Fruit fly (Drosophila melanogaster) whole organism, embryonic: ENCODE data around the gene MESR3.

Source experiments
- BEAF-32 ChIP-seq: fragments of 200-800 bp; sonication (Bioruptor generic); optimal IDR thresholded peaks from 3 replicates; lab custom pipeline; 2017; ENCODE audit warnings: missing biosample characterization, missing genetic modification characterization, mild to moderate bottlenecking, moderate library complexity, missing genetic modification reagents
- C15 ChIP-seq: fragments of 200-800 bp; sonication (Bioruptor generic); IDR thresholded peaks from 3 replicates; pipeline ENCODE4 v1.3.6; 2022; ENCODE audit warnings: missing biosample characterization, missing genetic modification characterization
- CG10267 ChIP-seq: fragments of 200-800 bp; sonication (Bioruptor generic); optimal IDR thresholded peaks from 2 replicates; lab custom pipeline; 2018; ENCODE audit warnings: missing biosample characterization, mild to moderate bottlenecking, missing genetic modification characterization, moderate library complexity
- CG11695 ChIP-seq: fragments of 200-800 bp; sonication (Bioruptor generic); IDR thresholded peaks from 3 replicates; pipeline ENCODE4 v1.3.6; 2022; ENCODE audit warnings: missing biosample characterization, missing genetic modification characterization
- CG11696 ChIP-seq: fragments of 200-800 bp; sonication (Bioruptor generic); IDR thresholded peaks from 2 replicates; pipeline ENCODE4 v1.3.6; 2022; ENCODE audit warnings: missing biosample characterization, missing genetic modification characterization
- CG14710 ChIP-seq: fragments of 200-800 bp; sonication (Bioruptor generic); optimal IDR thresholded peaks from 3 replicates; lab custom pipeline; 2019; ENCODE audit warnings: missing biosample characterization, mild to moderate bottlenecking, missing genetic modification characterization, moderate library complexity
- CG15514 ChIP-seq: fragments of 200-800 bp; sonication (Bioruptor generic); optimal IDR thresholded peaks from 3 replicates; lab custom pipeline; 2017; ENCODE audit warnings: missing biosample characterization, missing genetic modification characterization, mild to moderate bottlenecking, moderate library complexity, missing genetic modification reagents
- CG1603 ChIP-seq: fragments of 200-800 bp; sonication (Bioruptor generic); optimal IDR thresholded peaks from 2 replicates; lab custom pipeline; 2019; ENCODE audit warnings: missing biosample characterization, mild to moderate bottlenecking, missing genetic modification characterization, moderate library complexity
- CG16863 ChIP-seq: fragments of 200-800 bp; sonication (Bioruptor generic); optimal IDR thresholded peaks from 3 replicates; lab custom pipeline; 2016; ENCODE audit warnings: missing biosample characterization, missing genetic modification characterization
- CG17385 ChIP-seq: fragments of 200-800 bp; sonication (Bioruptor generic); optimal IDR thresholded peaks from 3 replicates; lab custom pipeline; 2018; ENCODE audit warnings: missing biosample characterization, mild to moderate bottlenecking, missing genetic modification characterization
- CG17829 ChIP-seq: fragments of 200-800 bp; optimal IDR thresholded peaks from 2 replicates; lab custom pipeline; 2019; ENCODE audit warnings: missing biosample characterization, mild to moderate bottlenecking, missing genetic modification characterization, moderate library complexity
- CG2116 ChIP-seq: fragments of 200-800 bp; sonication (Bioruptor generic); optimal IDR thresholded peaks from 3 replicates; lab custom pipeline; 2018; ENCODE audit warnings: missing biosample characterization, mild to moderate bottlenecking, missing genetic modification characterization
- CG31224 ChIP-seq: fragments of 200-800 bp; sonication (Bioruptor generic); IDR thresholded peaks from 2 replicates; pipeline ENCODE4 v1.3.6; 2022; ENCODE audit warnings: missing biosample characterization, missing genetic modification characterization
- CG34224 ChIP-seq: fragments of 200-800 bp; sonication (Bioruptor generic); IDR thresholded peaks from 3 replicates; pipeline ENCODE4 v1.3.6; 2022; ENCODE audit warnings: missing biosample characterization, missing genetic modification characterization; ENCODE audit not compliant: partially characterized antibody
- CG34422 ChIP-seq: fragments of 200-800 bp; sonication (Bioruptor generic); IDR thresholded peaks from 3 replicates; pipeline ENCODE4 v1.3.6; 2022; ENCODE audit warnings: missing biosample characterization, missing genetic modification characterization
- CG4617 ChIP-seq: fragments of 200-800 bp; sonication (Bioruptor generic); optimal IDR thresholded peaks from 3 replicates; lab custom pipeline; 2016; ENCODE audit warnings: missing biosample characterization, missing genetic modification characterization, borderline replicate concordance
- Chrac-16 ChIP-seq: fragments of 200-800 bp; sonication (Bioruptor generic); optimal IDR thresholded peaks from 3 replicates; lab custom pipeline; 2016; ENCODE audit warnings: missing biosample characterization, missing genetic modification characterization
- Dad ChIP-seq: fragments of 200-800 bp; sonication (Bioruptor generic); optimal IDR thresholded peaks from 3 replicates; lab custom pipeline; 2016; ENCODE audit warnings: missing biosample characterization, missing genetic modification characterization
- Dip2 ChIP-seq: fragments of 200-800 bp; sonication (Bioruptor generic); IDR thresholded peaks from 2 replicates; pipeline ENCODE4 v1.3.6; 2022; ENCODE audit warnings: missing biosample characterization, missing genetic modification characterization
- Dp ChIP-seq: fragments of 200-800 bp; sonication (Bioruptor generic); optimal IDR thresholded peaks from 2 replicates; lab custom pipeline; 2018; ENCODE audit warnings: missing biosample characterization, mild to moderate bottlenecking, missing genetic modification characterization, moderate library complexity
- E2f2 ChIP-seq: fragments of 200-800 bp; sonication (Bioruptor generic); IDR thresholded peaks from 2 replicates; pipeline ENCODE4 v1.3.6; 2022; ENCODE audit warnings: missing biosample characterization, missing genetic modification characterization
- Ets97D ChIP-seq: fragments of 200-800 bp; sonication (Bioruptor generic); optimal IDR thresholded peaks from 3 replicates; lab custom pipeline; 2016; ENCODE audit warnings: missing biosample characterization, missing genetic modification characterization
- Hey ChIP-seq: fragments of 200-800 bp; sonication (Bioruptor generic); optimal IDR thresholded peaks from 3 replicates; lab custom pipeline; 2018; ENCODE audit warnings: missing biosample characterization, mild to moderate bottlenecking, missing genetic modification characterization
- HmgZ ChIP-seq: fragments of 200-800 bp; sonication (Bioruptor generic); optimal IDR thresholded peaks from 2 replicates; lab custom pipeline; 2018; ENCODE audit warnings: missing biosample characterization, mild to moderate bottlenecking, missing genetic modification characterization
- Hmr ChIP-seq: fragments of 200-800 bp; sonication (Bioruptor generic); optimal IDR thresholded peaks from 3 replicates; lab custom pipeline; 2017; ENCODE audit warnings: mild to moderate bottlenecking, missing biosample characterization, missing genetic modification reagents, missing genetic modification characterization
- MBD-R2 ChIP-seq: fragments of 200-800 bp; sonication (Bioruptor generic); IDR thresholded peaks from 2 replicates; pipeline ENCODE4 v1.3.6; 2022; ENCODE audit warnings: missing biosample characterization, missing genetic modification characterization
- MESR4 ChIP-seq: fragments of 200-800 bp; sonication (Bioruptor generic); optimal IDR thresholded peaks from 2 replicates; lab custom pipeline; 2018; ENCODE audit warnings: missing biosample characterization, mild to moderate bottlenecking, missing genetic modification characterization, moderate library complexity
- Max ChIP-seq: fragments of 200-800 bp; sonication (Bioruptor generic); optimal IDR thresholded peaks from 2 replicates; lab custom pipeline; 2016; ENCODE audit warnings: missing biosample characterization, mild to moderate bottlenecking, missing genetic modification characterization
- Med ChIP-seq: fragments of 200-800 bp; sonication (Bioruptor generic); peaks from one replicate; lab custom pipeline; 2016; ENCODE audit warnings: missing biosample characterization, missing genetic modification characterization, mild to moderate bottlenecking, inconsistent platforms, moderate library complexity
- Nf-YA ChIP-seq: fragments of 200-800 bp; sonication (Bioruptor generic); IDR thresholded peaks from 2 replicates; pipeline ENCODE4 v1.3.6; 2022; ENCODE audit warnings: missing biosample characterization, missing genetic modification characterization
- Pdp1 ChIP-seq, 2 experiments: fragments of 200-800 bp; sonication (Bioruptor generic); optimal IDR thresholded peaks; 3 replicates each; lab custom pipeline; 2016; ENCODE audit warnings: missing biosample characterization in 2 of 2, missing genetic modification characterization in 2 of 2, mild to moderate bottlenecking in 1 of 2, moderate library complexity in 1 of 2
- YL-1 ChIP-seq: fragments of 200-800 bp; sonication (Bioruptor generic); optimal IDR thresholded peaks from 3 replicates; lab custom pipeline; 2017; ENCODE audit warnings: missing biosample characterization, mild to moderate bottlenecking, missing genetic modification characterization
- corto ChIP-seq: fragments of 200-800 bp; sonication (Bioruptor generic); optimal IDR thresholded peaks from 2 replicates; lab custom pipeline; 2016; ENCODE audit warnings: missing biosample characterization, mild to moderate bottlenecking, missing genetic modification characterization, moderate library complexity
- crp ChIP-seq, 2 experiments: fragments of 200-800 bp; sonication (Bioruptor generic); optimal IDR thresholded peaks; 2 replicates in 1 of 2; 3 replicates in 1 of 2; lab custom pipeline; 2017; ENCODE audit warnings: missing biosample characterization in 2 of 2, missing genetic modification characterization in 2 of 2, mild to moderate bottlenecking in 1 of 2, moderate library complexity in 1 of 2
- cwo ChIP-seq: fragments of 200-800 bp; sonication (Bioruptor generic); optimal IDR thresholded peaks from 3 replicates; lab custom pipeline; 2017; ENCODE audit warnings: missing biosample characterization, missing genetic modification characterization, mild to moderate bottlenecking, moderate library complexity, missing genetic modification reagents
- dm ChIP-seq: fragments of 200-800 bp; sonication (Bioruptor generic); optimal IDR thresholded peaks from 3 replicates; lab custom pipeline; 2016; ENCODE audit warnings: missing biosample characterization, missing genetic modification characterization
- gfzf ChIP-seq: fragments of 200-800 bp; sonication (Bioruptor generic); optimal IDR thresholded peaks from 2 replicates; lab custom pipeline; 2016; ENCODE audit warnings: missing biosample characterization, mild to moderate bottlenecking, missing genetic modification characterization, moderate library complexity
- grau ChIP-seq: fragments of 200-800 bp; optimal IDR thresholded peaks from 3 replicates; lab custom pipeline; 2019; ENCODE audit warnings: missing biosample characterization, mild to moderate bottlenecking, missing genetic modification characterization, moderate library complexity
- lbe ChIP-seq: fragments of 200-800 bp; sonication (Bioruptor generic); optimal IDR thresholded peaks from 2 replicates; lab custom pipeline; 2016; ENCODE audit warnings: missing biosample characterization, mild to moderate bottlenecking, missing genetic modification characterization
- lola ChIP-seq, 3 experiments: fragments of >200 bp in 2 of 3; fragments of 200-800 bp in 1 of 3; sonication (Bioruptor generic) in 1 of 3; optimal IDR thresholded peaks; 2 replicates each; lab custom pipeline; 2017 to 2019; ENCODE audit warnings: missing biosample characterization in 3 of 3, missing genetic modification characterization in 3 of 3, mild to moderate bottlenecking in 1 of 3, moderate library complexity in 1 of 3
- phol ChIP-seq: fragments of 200-800 bp; sonication (Bioruptor generic); optimal IDR thresholded peaks from 3 replicates; lab custom pipeline; 2018; ENCODE audit warnings: missing biosample characterization, mild to moderate bottlenecking, missing genetic modification characterization, moderate library complexity
- pita ChIP-seq: fragments of 200-800 bp; sonication (Bioruptor generic); optimal IDR thresholded peaks from 2 replicates; lab custom pipeline; 2017; ENCODE audit warnings: missing biosample characterization, mild to moderate bottlenecking, missing genetic modification characterization
- pzg ChIP-seq: fragments of 200-800 bp; sonication (Bioruptor generic); optimal IDR thresholded peaks from 3 replicates; lab custom pipeline; 2018; ENCODE audit warnings: missing biosample characterization, mild to moderate bottlenecking, missing genetic modification characterization, moderate library complexity
- row ChIP-seq: fragments of 200-800 bp; sonication (Bioruptor generic); IDR thresholded peaks from 3 replicates; pipeline ENCODE4 v1.3.6; 2022; ENCODE audit warnings: missing biosample characterization, missing genetic modification characterization
- stwl ChIP-seq: fragments of 200-800 bp; sonication (Bioruptor generic); optimal IDR thresholded peaks from 3 replicates; lab custom pipeline; 2018; ENCODE audit warnings: missing biosample characterization, mild to moderate bottlenecking, missing genetic modification characterization, moderate library complexity
- sug ChIP-seq: fragments of 200-800 bp; optimal IDR thresholded peaks from 2 replicates; lab custom pipeline; 2019; ENCODE audit warnings: missing biosample characterization, mild to moderate bottlenecking, missing genetic modification characterization, moderate library complexity
- trem ChIP-seq: fragments of 200-800 bp; optimal IDR thresholded peaks from 3 replicates; lab custom pipeline; 2019; ENCODE audit warnings: missing biosample characterization, mild to moderate bottlenecking, missing genetic modification characterization, moderate library complexity

Gene MESR3

dm6 chr2L:18695404-18695804 lies 78.3 kb downstream of the MESR3 start, which contains the start of the genes CG10383 and CG10338 (continued):
- peak; percentile 69 for TF ChIP-seq CG11696 (GFP tag; lab: Robert Waterston, UW)
- TF ChIP-seq C15 (GFP tag; lab: Robert Waterston, UW) = peak; percentile 65; the same call in 2 of the 3 replicates
- TF ChIP-seq pita (GFP tag; lab: Kevin White, UChicago) = no peak
- TF ChIP-seq Dad (GFP tag; lab: Kevin White, UChicago) = peak; percentile 89
- peak; percentile 90 for TF ChIP-seq Chrac-16

- TF ChIP-seq CG17385 (GFP tag; lab: Kevin White, UChicago) = peak; percentile 98
- TF ChIP-seq Max (GFP tag; lab: Kevin White, UChicago) = peak; percentile 84
- TF ChIP-seq gfzf (GFP tag; lab: Kevin White, UChicago) = peak; percentile 3
- peak; percentile 95 for TF ChIP-seq dm (GFP tag; lab: Kevin White, UChicago)
- peak in 1 of 2 experiments; percentile 3 for TF ChIP-seq Pdp1 (GFP tag; optimal IDR thresholded peaks at IDR 0.05; lab: Kevin White, UChicago)
- TF ChIP-seq MESR4 (GFP tag; lab: Kevin White, UChicago) = peak; percentile 83
- no peak for TF ChIP-seq CG11695 (GFP tag; lab: Robert Waterston, UW)
- TF ChIP-seq Hey (tag; lab: Kevin White, UChicago) = peak; percentile 29
- TF ChIP-seq corto (GFP tag; lab: Kevin White, UChicago) = no peak
- peak; percentile 16 for TF ChIP-seq Ets97D
- TF ChIP-seq CG10267 = peak; percentile 8
- TF ChIP-seq CG14710 = peak; percentile 16
- peak; percentile 15 for TF ChIP-seq trem (tag; lab: Kevin White, UChicago)
- no peak for TF ChIP-seq CG31224 (GFP tag; lab: Robert Waterston, UW)
- peak; percentile 20 for TF ChIP-seq lbe (GFP tag; lab: Kevin White, UChicago)
- peak; percentile 12 for TF ChIP-seq phol (tag; lab: Kevin White, UChicago)
- TF ChIP-seq lola (GFP tag; optimal IDR thresholded peaks at IDR 0.05; lab: Kevin White, UChicago) = no peak
- TF ChIP-seq cwo = peak; percentile 98
- TF ChIP-seq CG16863 (GFP tag; lab: Kevin White, UChicago) = no peak
- peak; percentile 14 for TF ChIP-seq HmgZ (tag; lab: Kevin White, UChicago)
- TF ChIP-seq grau (tag; lab: Kevin White, UChicago) = peak; percentile 7
- TF ChIP-seq MBD-R2 (GFP tag; lab: Robert Waterston, UW) = peak; percentile 73
- peak; percentile 43 for TF ChIP-seq CG15514 (GFP tag; lab: Kevin White, UChicago)
- peak; percentile 22 for TF ChIP-seq Med
- peak; percentile 34 for TF ChIP-seq CG4617 (GFP tag; lab: Kevin White, UChicago)
- TF ChIP-seq Hmr (GFP tag; lab: Kevin White, UChicago) = no peak
- peak; percentile 88 for TF ChIP-seq E2f2 (GFP tag; lab: Robert Waterston, UW)
- peak; percentile 31; the same call in 1 of the 3 replicates for TF ChIP-seq row (GFP tag; lab: Robert Waterston, UW)
- peak; percentile 24 for TF ChIP-seq stwl (tag; lab: Kevin White, UChicago)
- TF ChIP-seq CG34422 = peak; percentile 57; the same call in 1 of the 3 replicates
- TF ChIP-seq CG17829 (tag; lab: Kevin White, UChicago) = peak; percentile 16
- TF ChIP-seq Dp = peak; percentile 86
- peak; percentile 52 for TF ChIP-seq sug (tag; lab: Kevin White, UChicago)
- TF ChIP-seq CG2116 (GFP tag; lab: Kevin White, UChicago) = peak; percentile 9
- no peak for TF ChIP-seq CG34224 (GFP tag; lab: Robert Waterston, UW)
- TF ChIP-seq BEAF-32 (GFP tag; lab: Kevin White, UChicago) = peak; percentile 25
- peak; percentile 75 for TF ChIP-seq YL-1 (GFP tag; lab: Kevin White, UChicago)
- TF ChIP-seq Nf-YA (GFP tag; lab: Robert Waterston, UW) = no peak
- TF ChIP-seq CG1603 (tag; lab: Kevin White, UChicago) = peak; percentile 7
- peak; percentile 49 for TF ChIP-seq pzg (GFP tag; lab: Kevin White, UChicago)
- peak in 1 of 2 experiments; percentile 74 for TF ChIP-seq crp (GFP tag; optimal IDR thresholded peaks at IDR 0.05; lab: Kevin White, UChicago)
- TF ChIP-seq Dip2 (GFP tag; lab: Robert Waterston, UW) = no peak
Measured at dm6 chr2L:18698559-18699130, 81.6 kb downstream of the MESR3 start, which contains the start of gene CG10341. TSS of gene CG10341 (plus strand) at chr2L:18698714.
